Worm (Caenorhabditis elegans) whole organism, late embryonic: ENCODE measurements around the gene magu-4.

ENCODE experiments used
- K02D7.2 ChIP-seq: sonication (generic microtip); optimal IDR thresholded peaks from 2 replicates; lab custom pipeline; 2017; ENCODE audit warnings: mild to moderate bottlenecking, missing genetic modification characterization, missing compliant biosample characterization
- K09A11.1 ChIP-seq: sonication (generic microtip); optimal IDR thresholded peaks from 2 replicates; lab custom pipeline; 2017; ENCODE audit warnings: antibody characterized with exemption, mild to moderate bottlenecking, missing genetic modification characterization, missing compliant biosample characterization; ENCODE audit not compliant: insufficient read depth
- T23F11.4 ChIP-seq: fragments of 200-800 bp; sonication (Bioruptor generic); optimal IDR thresholded peaks from 2 replicates; lab custom pipeline; 2018; ENCODE audit warnings: mild to moderate bottlenecking, missing genetic modification characterization, missing compliant biosample characterization
- Y22D7AL.16 ChIP-seq: sonication (generic microtip); optimal IDR thresholded peaks from 2 replicates; lab custom pipeline; 2016; ENCODE audit warnings: missing genetic modification characterization, missing compliant biosample characterization
- ama-1 ChIP-seq: fragments of 150-350 bp; optimal IDR thresholded peaks from 2 replicates; lab custom pipeline; 2014
- ceh-14 ChIP-seq: sonication (generic microtip); optimal IDR thresholded peaks from 2 replicates; lab custom pipeline; 2016; ENCODE audit warnings: missing genotype, missing genetic modification characterization, missing compliant biosample characterization
- ceh-19 ChIP-seq: fragments of 200-800 bp; sonication (Bioruptor generic); optimal IDR thresholded peaks from 2 replicates; lab custom pipeline; 2018; ENCODE audit warnings: mild to moderate bottlenecking, missing genetic modification characterization, missing compliant biosample characterization
- ceh-22 ChIP-seq: sonication (generic microtip); optimal IDR thresholded peaks from 2 replicates; lab custom pipeline; 2017; ENCODE audit warnings: missing biosample characterization, missing genetic modification characterization
- ceh-24 ChIP-seq: sonication (generic microtip); optimal IDR thresholded peaks from 2 replicates; lab custom pipeline; 2016; ENCODE audit warnings: mild to moderate bottlenecking, missing genetic modification characterization, missing compliant biosample characterization
- ceh-45 ChIP-seq: fragments of 200-800 bp; sonication (Bioruptor generic); IDR thresholded peaks from 2 replicates; pipeline ENCODE4 v1.3.6; 2022; ENCODE audit warnings: missing genetic modification reagents, missing genetic modification characterization, missing compliant biosample characterization
- ceh-48 ChIP-seq: sonication (generic microtip); optimal IDR thresholded peaks from 2 replicates; lab custom pipeline; 2016; ENCODE audit warnings: missing genetic modification characterization, inconsistent platforms, missing compliant biosample characterization
- ceh-6 ChIP-seq: fragments of 200-800 bp; sonication (Bioruptor generic); optimal IDR thresholded peaks from 2 replicates; lab custom pipeline; 2018; ENCODE audit warnings: mild to moderate bottlenecking, missing genetic modification characterization, missing compliant biosample characterization
- dve-1 ChIP-seq: sonication (generic microtip); optimal IDR thresholded peaks from 2 replicates; lab custom pipeline; 2017; ENCODE audit warnings: antibody characterized with exemption, mild to moderate bottlenecking, missing genetic modification characterization, missing compliant biosample characterization
- elt-2 ChIP-seq: sonication (generic microtip); optimal IDR thresholded peaks from 2 replicates; lab custom pipeline; 2016; ENCODE audit warnings: missing genetic modification reagents, missing genetic modification characterization, missing compliant biosample characterization
- elt-4 ChIP-seq: sonication (generic microtip); optimal IDR thresholded peaks from 2 replicates; lab custom pipeline; 2016; ENCODE audit warnings: missing genetic modification characterization, missing compliant biosample characterization
- ets-4 ChIP-seq: sonication (generic microtip); optimal IDR thresholded peaks from 2 replicates; lab custom pipeline; 2016; ENCODE audit warnings: missing genetic modification characterization, missing compliant biosample characterization
- eyg-1 ChIP-seq: sonication (generic microtip); optimal IDR thresholded peaks from 2 replicates; lab custom pipeline; 2016; ENCODE audit warnings: missing genotype, missing genetic modification characterization, missing compliant biosample characterization
- fax-1 ChIP-seq: sonication (generic microtip); optimal IDR thresholded peaks from 2 replicates; lab custom pipeline; 2016; ENCODE audit warnings: missing genotype, missing genetic modification characterization, missing compliant biosample characterization
- hlh-13 ChIP-seq: fragments of 200-800 bp; sonication (Bioruptor generic); optimal IDR thresholded peaks from 2 replicates; lab custom pipeline; 2018; ENCODE audit warnings: mild to moderate bottlenecking, missing genetic modification characterization, missing compliant biosample characterization
- hlh-30 ChIP-seq: sonication (generic microtip); optimal IDR thresholded peaks from 2 replicates; lab custom pipeline; 2017; ENCODE audit warnings: antibody characterized with exemption, missing genetic modification characterization, missing compliant biosample characterization; ENCODE audit not compliant: insufficient read depth
- hlh-8 ChIP-seq: sonication (generic microtip); optimal IDR thresholded peaks from 2 replicates; lab custom pipeline; 2016; ENCODE audit warnings: missing genotype, missing genetic modification characterization, missing compliant biosample characterization
- lin-11 ChIP-seq: fragments of 200-800 bp; sonication (Bioruptor generic); optimal IDR thresholded peaks from 2 replicates; lab custom pipeline; 2018; ENCODE audit warnings: mild to moderate bottlenecking, missing genetic modification characterization, missing compliant biosample characterization
- madf-2 ChIP-seq: sonication (generic microtip); optimal IDR thresholded peaks from 2 replicates; lab custom pipeline; 2017; ENCODE audit warnings: missing genetic modification characterization, missing compliant biosample characterization
- mec-3 ChIP-seq: sonication (generic microtip); optimal IDR thresholded peaks from 2 replicates; lab custom pipeline; 2016; ENCODE audit warnings: borderline replicate concordance, missing genetic modification characterization, missing compliant biosample characterization
- npax-4 ChIP-seq: sonication (generic microtip); optimal IDR thresholded peaks from 2 replicates; lab custom pipeline; 2016; ENCODE audit warnings: missing genetic modification characterization, missing compliant biosample characterization
- pag-3 ChIP-seq: sonication (generic microtip); optimal IDR thresholded peaks from 2 replicates; lab custom pipeline; 2016; ENCODE audit warnings: missing compliant biosample characterization, missing genetic modification characterization, borderline replicate concordance
- pax-1 ChIP-seq: fragments of 150-350 bp; optimal IDR thresholded peaks from 2 replicates; lab custom pipeline; 2014; ENCODE audit warnings: missing biosample characterization, missing genetic modification characterization
- pha-2 ChIP-seq: sonication (generic microtip); optimal IDR thresholded peaks from 2 replicates; lab custom pipeline; 2017; ENCODE audit warnings: mild to moderate bottlenecking, missing genetic modification characterization, missing compliant biosample characterization
- pha-4 ChIP-seq: fragments of 150-350 bp; optimal IDR thresholded peaks from 2 replicates; lab custom pipeline; 2018; ENCODE audit warnings: missing biosample characterization, missing genetic modification reagents, missing genetic modification characterization
- pros-1 ChIP-seq: fragments of 150-350 bp; optimal IDR thresholded peaks from 2 replicates; lab custom pipeline; 2014; ENCODE audit warnings: missing biosample characterization, missing genetic modification reagents, missing genetic modification characterization
- ref-2 ChIP-seq: sonication (generic microtip); optimal IDR thresholded peaks from 2 replicates; lab custom pipeline; 2016; ENCODE audit warnings: missing genetic modification characterization, missing compliant biosample characterization
- rnt-1 ChIP-seq: sonication (generic microtip); optimal IDR thresholded peaks from 2 replicates; lab custom pipeline; 2016; ENCODE audit warnings: missing genetic modification characterization, missing compliant biosample characterization
- sox-4 ChIP-seq: sonication (generic microtip); optimal IDR thresholded peaks from 2 replicates; lab custom pipeline; 2017; ENCODE audit warnings: mild to moderate bottlenecking, missing genetic modification characterization, inconsistent platforms, missing compliant biosample characterization
- syd-9 ChIP-seq: sonication (generic microtip); optimal IDR thresholded peaks from 2 replicates; lab custom pipeline; 2016; ENCODE audit warnings: mild to moderate bottlenecking, missing genetic modification characterization, moderate library complexity, missing compliant biosample characterization
- tbx-2 ChIP-seq: sonication (generic microtip); optimal IDR thresholded peaks from 2 replicates; lab custom pipeline; 2016; ENCODE audit warnings: missing genetic modification characterization, missing compliant biosample characterization
- tbx-7 ChIP-seq: sonication (generic microtip); optimal IDR thresholded peaks from 2 replicates; lab custom pipeline; 2016; ENCODE audit warnings: missing genotype, missing genetic modification characterization, missing compliant biosample characterization
- ttx-3 ChIP-seq: sonication (generic microtip); optimal IDR thresholded peaks from 2 replicates; lab custom pipeline; 2016; ENCODE audit warnings: missing genetic modification reagents, missing genetic modification characterization, missing compliant biosample characterization
- unc-3 ChIP-seq, 2 experiments: fragments of 200-800 bp in 1 of 2; sonication (Bioruptor generic) in 1 of 2; sonication (generic microtip) in 1 of 2; conservative IDR thresholded peaks in 1 of 2; optimal IDR thresholded peaks in 1 of 2; 2 replicates each; pipeline versions ENCODE4 v1.3.6 to Lab custom; 2016 to 2022; ENCODE audit warnings: missing compliant biosample characterization in 2 of 2, missing genetic modification characterization in 2 of 2, missing genetic modification reagents in 1 of 2
- unc-42 ChIP-seq: sonication (generic microtip); optimal IDR thresholded peaks from 2 replicates; lab custom pipeline; 2016; ENCODE audit warnings: missing genotype, missing genetic modification characterization, missing compliant biosample characterization
- zip-5 ChIP-seq: sonication (generic microtip); optimal IDR thresholded peaks from 2 replicates; lab custom pipeline; 2016; ENCODE audit warnings: missing genetic modification characterization, missing compliant biosample characterization
- ztf-16 ChIP-seq: sonication (generic microtip); optimal IDR thresholded peaks from 2 replicates; lab custom pipeline; 2017; ENCODE audit warnings: missing genetic modification characterization, missing compliant biosample characterization

Gene magu-4

ce11 chrIV:10046005-10046404 is 36.5 kb downstream of the magu-4 start:
- TF ChIP-seq ceh-45 (GFP tag; lab: Robert Waterston, UW): no peak
- TF ChIP-seq pax-1 (tag; lab: Kevin White, UChicago): no peak
- no peak for TF ChIP-seq dve-1 (tag; lab: Kevin White, UChicago)
- no peak for TF ChIP-seq ceh-19
- TF ChIP-seq unc-3 (GFP tag; conservative IDR thresholded peaks at IDR 0.05; lab: Robert Waterston, UW): no peak
- no peak for TF ChIP-seq unc-3 (tag; optimal IDR thresholded peaks at IDR 0.05; lab: Kevin White, UChicago)
- no peak for TF ChIP-seq unc-42 (tag; lab: Kevin White, UChicago)
- no peak for TF ChIP-seq ets-4 (tag; lab: Kevin White, UChicago)
- TF ChIP-seq pha-4: no peak
- TF ChIP-seq eyg-1 (tag; lab: Kevin White, UChicago): no peak
- TF ChIP-seq ceh-14 (tag; lab: Kevin White, UChicago): no peak
- TF ChIP-seq elt-2 (tag; lab: Kevin White, UChicago): no peak
- no peak for TF ChIP-seq ceh-24
- no peak for TF ChIP-seq ref-2 (tag; lab: Kevin White, UChicago)
- no peak for TF ChIP-seq syd-9 (tag; lab: Kevin White, UChicago)
- no peak for TF ChIP-seq ama-1 (lab: Kevin White, UChicago)
- TF ChIP-seq T23F11.4: no peak
- TF ChIP-seq ztf-16 (tag; lab: Kevin White, UChicago): no peak
- no peak for TF ChIP-seq sox-4 (tag; lab: Kevin White, UChicago)
- TF ChIP-seq pha-2 (tag; lab: Kevin White, UChicago): no peak

ce11 chrIV:10047108-10047507 is 37.6 kb downstream of the magu-4 start, which contains the start of gene T04B2.3:
Gene T04B2.3 (plus strand): TSS chrIV:10047408.
- TF ChIP-seq rnt-1 (no peak), tbx-7 (tag; lab: Kevin White, UChicago) (no peak), tbx-2 (tag; lab: Kevin White, UChicago) (no peak), fax-1 (no peak)

ce11 chrIV:10048268-10048667 is 38.7 kb downstream of the magu-4 start:
- TF ChIP-seq pros-1 (tag; lab: Kevin White, UChicago) (no peak), ceh-48 (no peak), hlh-8 (no peak)

ce11 chrIV:10051088-10051487 is 41.5 kb downstream of the magu-4 start, which contains the start of gene T04B2.8:
Gene T04B2.8 (minus strand): TSS chrIV:10051188.
- no peak for TF ChIP-seq K02D7.2 (tag; lab: Kevin White, UChicago)
- no peak for TF ChIP-seq ama-1 (lab: Kevin White, UChicago)
- no peak for TF ChIP-seq pros-1 (tag; lab: Kevin White, UChicago)
- TF ChIP-seq, all 69 proteins: peak for 0

- TF ChIP-seq unc-42 (tag; lab: Kevin White, UChicago): no peak
- no peak for TF ChIP-seq K09A11.1
- no peak for TF ChIP-seq zip-5 (tag; lab: Kevin White, UChicago)
- TF ChIP-seq fax-1: no peak
- no peak for TF ChIP-seq hlh-30 (tag; lab: Kevin White, UChicago)
- TF ChIP-seq pag-3 (tag; lab: Kevin White, UChicago): no peak
- TF ChIP-seq ttx-3 (tag; lab: Kevin White, UChicago): no peak
- TF ChIP-seq elt-4 (tag; lab: Kevin White, UChicago): no peak
- no peak for TF ChIP-seq ceh-22
- TF ChIP-seq ceh-6 (GFP tag; lab: Kevin White, UChicago): no peak
- no peak for TF ChIP-seq Y22D7AL.16
- TF ChIP-seq mec-3 (tag; lab: Kevin White, UChicago): no peak
- no peak for TF ChIP-seq dve-1 (tag; lab: Kevin White, UChicago)
- TF ChIP-seq tbx-7 (tag; lab: Kevin White, UChicago): no peak
- no peak for TF ChIP-seq madf-2 (tag; lab: Kevin White, UChicago)
- no peak for TF ChIP-seq npax-4 (tag; lab: Kevin White, UChicago)
- no peak for TF ChIP-seq lin-11
- no peak for TF ChIP-seq hlh-13
Measured at ce11 chrIV:10053550-10053949, 44.0 kb downstream of the magu-4 start, which contains the start of gene srv-12. Gene srv-12 (minus strand): TSS chrIV:10053650.
